Worm (Caenorhabditis elegans): ENCODE results near the gene gcy-19.
"Not testable (repeated sequence)": the region's sequence is repeated elsewhere in the genome, so short reads cannot be mapped to it uniquely, and the experiment has no call there.

Gene gcy-19

DNA sequence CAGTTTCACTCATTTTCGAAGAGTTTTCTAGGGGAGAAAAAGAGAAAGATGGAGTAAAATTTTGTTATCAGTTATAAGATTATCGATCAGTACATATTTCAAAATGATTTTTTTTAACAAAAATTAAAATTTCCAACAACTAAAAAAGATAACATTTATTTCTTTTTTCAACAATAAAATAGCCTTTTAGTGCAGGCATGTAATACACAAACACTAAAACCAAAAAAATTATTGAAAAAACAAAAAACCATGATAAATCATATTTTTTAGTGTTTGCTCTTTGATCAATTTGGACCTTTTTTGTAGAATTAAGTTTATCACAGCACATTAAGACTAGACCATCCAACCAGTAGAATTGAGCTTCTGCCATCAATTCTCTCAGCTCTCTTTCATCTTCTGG lies 34.5 kb downstream of the gcy-19 start, which contains the start of gene ZC239.15:
Gene ZC239.15, minus strand, starts transcription at position 101 of the 400 bp plus-strand sequence.
- no peak for TF ChIP-seq daf-16 (GFP tag; optimal IDR thresholded peaks at IDR 0.05)
- TF ChIP-seq daf-16 (tag; optimal IDR thresholded peaks at IDR 0.05) = peak; percentile 2
- no peak for TF ChIP-seq daf-12 (tag; optimal IDR thresholded peaks at IDR 0.05)
- TF ChIP-seq aha-1 (tag) = peak; percentile 16
- no peak for TF ChIP-seq zip-2 (tag; optimal IDR thresholded peaks at IDR 0.05)

DNA sequence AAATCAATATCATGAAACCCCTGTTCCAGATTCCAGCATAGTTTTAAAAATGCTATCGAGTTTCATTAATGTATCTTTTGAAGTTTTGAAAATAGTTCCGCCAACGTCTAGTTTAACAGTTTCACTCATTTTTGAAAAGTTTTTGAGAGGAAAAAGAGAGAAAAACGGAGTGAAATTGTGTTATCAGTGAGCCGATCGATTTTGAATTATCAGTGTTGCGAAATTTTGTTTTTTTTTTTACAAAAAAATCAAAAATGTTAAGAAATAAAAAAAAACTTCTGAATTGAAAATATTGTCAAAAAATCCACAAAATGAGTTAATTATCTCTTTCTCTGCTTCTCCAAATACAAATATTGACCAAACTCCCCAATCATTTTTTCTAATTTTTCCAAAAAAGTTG lies 36.5 kb downstream of the gcy-19 start, which contains the start of gene ZC239.13:
Gene ZC239.13, minus strand, starts transcription at position 154 of the 400 bp plus-strand sequence.
- no peak for TF ChIP-seq lin-38 (GFP tag; IDR thresholded peaks at IDR 0.05)
- TF ChIP-seq pqm-1 (tag; optimal IDR thresholded peaks at IDR 0.05) = peak; percentile 26

DNA sequence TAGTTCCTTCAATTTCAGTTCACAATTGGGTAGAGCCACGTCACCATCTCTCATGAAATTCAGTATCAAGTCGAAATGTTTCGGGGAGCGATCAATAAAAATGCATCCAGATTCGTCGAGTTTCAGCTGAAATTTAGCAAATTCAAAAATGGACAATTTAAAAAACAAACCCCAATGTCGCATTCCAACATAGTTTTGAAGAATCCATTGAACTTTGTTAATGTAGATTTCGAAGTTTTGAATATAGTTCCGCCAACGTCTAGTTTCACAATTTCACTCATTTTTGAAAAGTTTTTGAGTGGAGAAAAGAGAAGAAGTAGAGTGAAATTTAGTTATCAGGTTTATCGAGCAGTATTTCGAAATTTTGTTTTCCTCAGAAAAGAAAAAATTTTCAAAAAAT lies 37.4 kb downstream of the gcy-19 start, which contains the start of gene ZC239.14:
Gene ZC239.14, minus strand, starts transcription at position 305 of the 400 bp plus-strand sequence.
- no peak for TF ChIP-seq daf-19 (GFP tag; conservative IDR thresholded peaks at IDR 0.05)
- TF ChIP-seq F49E8.2 (tag; optimal IDR thresholded peaks at IDR 0.05; ENCODE audit: borderline replicate concordance) = no peak
- peak; percentile 91 for TF ChIP-seq aha-1 (tag)

DNA sequence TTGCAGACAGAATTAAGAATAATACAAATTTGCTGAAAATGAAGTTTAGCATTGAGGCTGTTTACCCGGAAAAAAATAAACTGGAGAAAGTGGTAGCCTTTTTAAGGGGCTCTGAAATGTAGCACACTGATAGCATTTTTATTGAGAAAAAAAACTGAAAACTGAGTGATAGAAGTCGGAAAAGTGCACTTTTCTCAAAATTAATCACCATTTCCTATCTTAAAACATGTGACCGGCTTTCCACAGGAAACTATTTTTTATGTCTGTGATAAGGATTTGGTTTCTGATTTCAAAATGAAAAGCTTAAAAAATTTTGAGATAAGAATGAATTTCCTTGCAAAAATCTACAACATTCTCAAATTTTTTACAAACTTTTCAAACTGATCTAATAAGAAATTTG lies 38.4 kb downstream of the gcy-19 start, which contains the start of gene ZC239.22:
Gene ZC239.22, minus strand, starts transcription at position 101 of the 400 bp plus-strand sequence.
- TF ChIP-seq aha-1 (tag) = peak; percentile 21
- no peak for TF ChIP-seq ZK337.2 (GFP tag; IDR thresholded peaks at IDR 0.05)
- TF ChIP-seq tra-1 (GFP tag; IDR thresholded peaks at IDR 0.05) = no peak
- no peak for TF ChIP-seq dmd-8 (GFP tag; IDR thresholded peaks at IDR 0.05)
- TF ChIP-seq snpc-4 (tag; optimal IDR thresholded peaks at IDR 0.05) = no peak
- no peak for TF ChIP-seq R02D3.7 (tag; optimal IDR thresholded peaks at IDR 0.05)
- TF ChIP-seq madf-5 (GFP tag; IDR thresholded peaks at IDR 0.05) = no peak

DNA sequence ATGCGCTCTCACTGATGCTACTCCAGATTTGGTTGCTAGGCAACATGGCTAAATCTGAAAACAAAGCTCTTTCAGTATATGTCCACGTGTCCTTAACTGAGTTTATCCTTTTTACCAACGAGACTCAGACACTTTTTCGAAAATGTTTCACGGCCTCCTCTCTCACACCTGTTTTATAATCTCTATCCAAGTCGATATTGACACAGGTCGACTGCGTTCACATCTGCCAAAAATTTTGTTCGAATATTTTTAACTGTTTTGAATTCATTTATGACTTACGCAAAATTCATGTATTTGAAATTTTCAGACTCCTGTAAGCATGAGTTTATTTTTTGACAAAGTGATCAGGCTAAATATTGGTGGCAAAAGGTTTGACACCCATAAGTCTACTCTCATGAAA lies 43.4 kb downstream of the gcy-19 start, which contains the start of gene ZC239.3:
Gene ZC239.3, plus strand, starts transcription at position 301 of the 400 bp plus-strand sequence.
- not testable (repeated sequence) for TF ChIP-seq fos-1 (tag; optimal IDR thresholded peaks at IDR 0.05); ceh-32 (tag; optimal IDR thresholded peaks at IDR 0.05; ENCODE audit: poor library complexity); T20F7.1 (GFP tag; optimal IDR thresholded peaks at IDR 0.05)

DNA sequence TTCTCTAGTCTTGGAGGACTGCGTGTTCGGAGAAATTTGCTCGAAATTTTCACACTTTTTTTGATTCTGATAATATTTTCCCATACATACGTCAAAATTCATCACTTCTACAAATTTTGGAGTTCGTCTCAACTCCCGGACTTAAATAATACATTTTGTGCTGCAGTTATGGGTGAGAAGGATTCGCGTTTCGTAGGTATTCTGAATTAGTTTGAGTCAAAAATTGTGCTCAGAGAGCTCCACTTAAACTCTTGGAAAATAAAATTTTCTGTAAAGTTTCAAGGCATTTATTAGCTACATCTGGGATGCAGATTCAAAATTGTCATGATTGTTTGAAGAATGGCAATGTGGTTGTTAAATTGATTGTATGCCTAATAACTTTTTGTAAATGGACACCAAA lies 45.3 kb downstream of the gcy-19 start, which contains the start of gene ZC239.4:
Gene ZC239.4, plus strand, starts transcription at position 301 of the 400 bp plus-strand sequence.
- no peak for TF ChIP-seq F37D6.2 (tag; optimal IDR thresholded peaks at IDR 0.05)
- no peak for TF ChIP-seq saeg-2 (GFP tag; IDR thresholded peaks at IDR 0.05)
- no peak for TF ChIP-seq snpc-1.2 (GFP tag; IDR thresholded peaks at IDR 0.05)
- no peak for TF ChIP-seq nhr-77 (tag; optimal IDR thresholded peaks at IDR 0.05)

DNA sequence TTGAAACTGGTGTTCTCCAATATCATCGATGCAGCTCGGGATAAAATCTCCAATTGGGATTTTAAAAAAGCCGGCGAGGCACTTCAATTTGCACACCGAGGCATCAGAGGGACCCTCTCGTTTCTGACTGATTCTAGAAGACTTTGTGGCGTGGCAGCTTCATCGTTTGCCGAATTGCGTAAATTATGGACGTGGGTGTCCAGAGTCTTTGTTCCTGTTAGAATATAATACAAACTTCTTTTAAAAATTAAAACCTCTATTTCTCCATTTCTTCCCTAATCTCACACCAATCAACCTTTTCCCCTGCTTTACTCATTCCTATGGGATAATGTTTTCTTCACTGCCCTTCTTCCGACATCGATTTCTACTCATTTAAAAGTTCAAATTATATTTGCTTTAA lies 48.8 kb downstream of the gcy-19 start, which contains the start of gene ZC239.5:
Gene ZC239.5, plus strand, starts transcription at position 301 of the 400 bp plus-strand sequence.
- TF ChIP-seq D1046.2 (GFP tag; IDR thresholded peaks at IDR 0.05) (0 out of 2 replicates have a peak, but pooled peaks have one; percentile 12), jun-1 (tag; optimal IDR thresholded peaks at IDR 0.05) (no peak), unc-62 (GFP tag; optimal IDR thresholded peaks at IDR 0.05 in 1 of 2) (peak in 1 of 2 experiments; percentile 56), unc-62 (tag; optimal IDR thresholded peaks at IDR 0.05) (no peak)

DNA sequence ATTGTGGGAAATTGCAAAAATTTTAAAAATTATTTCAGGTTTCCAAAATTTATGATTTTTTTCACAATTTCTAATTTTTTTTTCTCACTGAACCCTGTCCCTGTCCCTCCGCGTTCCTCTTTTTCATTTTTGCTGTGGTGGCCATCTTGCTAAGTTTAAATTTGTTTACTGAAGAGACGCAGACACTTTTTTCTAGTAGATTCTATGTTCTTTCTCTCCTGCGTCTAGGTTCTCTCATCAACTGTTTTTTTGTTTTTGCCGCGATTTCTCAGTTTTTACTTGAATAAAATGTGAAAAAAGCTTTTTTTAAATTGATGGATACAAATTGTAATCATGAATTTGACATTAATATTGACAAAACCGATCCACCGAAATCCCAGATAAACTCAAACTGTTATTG lies 49.9 kb downstream of the gcy-19 start, which contains the start of gene ZC239.6:
Gene ZC239.6, plus strand, starts transcription at position 381 of the 400 bp plus-strand sequence.
- peak; percentile 32 for TF ChIP-seq rbr-2 (tag; optimal IDR thresholded peaks at IDR 0.05)
- TF ChIP-seq T20F7.1 (GFP tag; optimal IDR thresholded peaks at IDR 0.05) = no peak
- no peak for TF ChIP-seq ztf-7 (tag; optimal IDR thresholded peaks at IDR 0.05)
- no peak for TF ChIP-seq lin-13 (GFP tag; optimal IDR thresholded peaks at IDR 0.05)
- no peak for TF ChIP-seq nhr-6 (tag; optimal IDR thresholded peaks at IDR 0.05)
- peak in 1 of 2 experiments; percentile 68 for TF ChIP-seq daf-16 (GFP tag; optimal IDR thresholded peaks at IDR 0.05)
- TF ChIP-seq daf-16 (tag; optimal IDR thresholded peaks at IDR 0.05) = no peak
- TF ChIP-seq lin-39 (tag; optimal IDR thresholded peaks at IDR 0.05) = no peak
- no peak for TF ChIP-seq pha-4 (GFP tag; IDR thresholded peaks at IDR 0.05)
- TF ChIP-seq pha-4 (tag; optimal IDR thresholded peaks at IDR 0.05) = peak; percentile 22
- TF ChIP-seq dve-1 (tag; optimal IDR thresholded peaks at IDR 0.05; ENCODE audit: insufficient read depth) = no peak
- peak; percentile 9 for TF ChIP-seq hlh-30 (tag; optimal IDR thresholded peaks at IDR 0.05; ENCODE audit: insufficient read depth)
- TF ChIP-seq dpl-1 (GFP tag; optimal IDR thresholded peaks at IDR 0.05) = no peak
- TF ChIP-seq F37D6.2 (tag; optimal IDR thresholded peaks at IDR 0.05) = no peak
- peak; percentile 35 for TF ChIP-seq hlh-11 (tag; optimal IDR thresholded peaks at IDR 0.05)
- no peak for TF ChIP-seq Y105C5A.15 (GFP tag; IDR thresholded peaks at IDR 0.05)
- no peak for TF ChIP-seq ceh-20 (GFP tag; IDR thresholded peaks at IDR 0.05)
